Worm (Caenorhabditis elegans): Measurements from ENCODE around the gene icl-1.
A peak's percentile ranks its signal among the peaks of the same experiment; 100 is the strongest.

icl-1 gene

DNA sequence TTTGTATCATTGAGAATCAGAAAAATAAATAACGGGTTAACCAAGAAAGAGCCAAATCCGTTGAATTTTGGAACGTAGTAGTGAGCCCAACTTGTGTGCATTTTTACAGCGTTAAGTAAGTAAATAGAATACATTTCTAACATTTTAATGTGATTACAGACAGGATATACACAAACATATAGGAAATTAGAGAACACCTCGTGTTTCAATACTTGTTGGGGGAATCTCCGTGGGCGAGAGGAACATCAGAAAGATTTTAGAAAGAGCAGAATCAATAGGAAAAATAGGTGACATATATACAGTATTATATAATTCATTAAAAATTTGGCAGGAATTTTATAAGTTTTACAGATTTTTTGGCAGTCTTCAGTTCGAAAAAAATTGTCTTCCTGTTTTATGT, 11.0 kb upstream of the icl-1 start, which contains the start of gene srj-24:
TSS of gene srj-24 (minus strand) at position 101 of the 400 bp plus-strand sequence.
- no peak for TF ChIP-seq nhr-23 (tag; optimal IDR thresholded peaks at IDR 0.05)
- no peak for TF ChIP-seq mbf-1 (tag; optimal IDR thresholded peaks at IDR 0.05)
- no peak for TF ChIP-seq sma-3 (GFP tag; optimal IDR thresholded peaks at IDR 0.05)
- no peak for TF ChIP-seq unc-62 (GFP tag; optimal IDR thresholded peaks at IDR 0.05)
- no peak for TF ChIP-seq C34F6.9 (tag; optimal IDR thresholded peaks at IDR 0.05)
- no peak for TF ChIP-seq egl-27 (tag; optimal IDR thresholded peaks at IDR 0.05)
- no peak for TF ChIP-seq snpc-4 (tag; optimal IDR thresholded peaks at IDR 0.05)
- TF ChIP-seq alr-1 (tag; optimal IDR thresholded peaks at IDR 0.05), result no peak
- no peak for TF ChIP-seq nhr-129 (tag; optimal IDR thresholded peaks at IDR 0.05)
- no peak for TF ChIP-seq ztf-1 (GFP tag; conservative IDR thresholded peaks at IDR 0.05)

DNA sequence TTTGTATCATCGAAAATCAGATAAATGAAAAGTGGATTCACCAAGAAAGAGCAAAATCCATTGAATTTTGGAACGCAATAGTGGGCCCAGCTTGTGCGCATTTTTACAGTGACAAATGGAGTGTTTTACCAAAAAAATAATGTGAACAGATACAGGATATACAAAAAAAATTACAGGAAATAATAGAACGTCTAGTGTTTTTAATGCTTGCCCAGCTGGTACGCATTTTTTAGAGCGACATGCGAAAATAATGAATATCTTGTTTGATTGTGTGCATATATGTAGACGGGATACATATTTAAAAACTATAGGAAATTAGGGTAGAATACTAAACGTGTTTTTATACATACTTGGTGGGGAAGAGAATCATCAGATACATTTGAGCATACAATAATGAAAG, 8.4 kb upstream of the icl-1 start, which contains the start of gene srj-25:
TSS of gene srj-25 (minus strand) at position 101 of the 400 bp plus-strand sequence.
- TF ChIP-seq nhr-237 (tag; optimal IDR thresholded peaks at IDR 0.05) (no peak), nhr-25 (tag; optimal IDR thresholded peaks at IDR 0.05) (no peak), ceh-82 (tag; optimal IDR thresholded peaks at IDR 0.05) (no peak), nhr-10 (tag; optimal IDR thresholded peaks at IDR 0.05) (no peak), crh-2 (tag; optimal IDR thresholded peaks at IDR 0.05) (no peak), R02D3.7 (tag; optimal IDR thresholded peaks at IDR 0.05) (no peak), nhr-129 (tag; optimal IDR thresholded peaks at IDR 0.05) (no peak), nhr-77 (tag; optimal IDR thresholded peaks at IDR 0.05) (no peak), sma-3 (GFP tag; optimal IDR thresholded peaks at IDR 0.05) (no peak), dmd-4 (tag; optimal IDR thresholded peaks at IDR 0.05) (no peak), Y55F3AM.14 (GFP tag; optimal IDR thresholded peaks at IDR 0.05) (no peak), unc-62 (GFP tag; optimal IDR thresholded peaks at IDR 0.05) (no peak), peb-1 (tag; optimal IDR thresholded peaks at IDR 0.05) (no peak), ztf-4 (tag; optimal IDR thresholded peaks at IDR 0.05) (no peak), ztf-1 (GFP tag; conservative IDR thresholded peaks at IDR 0.05) (no peak), C34F6.9 (tag; optimal IDR thresholded peaks at IDR 0.05) (no peak), skn-1 (tag; optimal IDR thresholded peaks at IDR 0.05) (no peak)

DNA sequence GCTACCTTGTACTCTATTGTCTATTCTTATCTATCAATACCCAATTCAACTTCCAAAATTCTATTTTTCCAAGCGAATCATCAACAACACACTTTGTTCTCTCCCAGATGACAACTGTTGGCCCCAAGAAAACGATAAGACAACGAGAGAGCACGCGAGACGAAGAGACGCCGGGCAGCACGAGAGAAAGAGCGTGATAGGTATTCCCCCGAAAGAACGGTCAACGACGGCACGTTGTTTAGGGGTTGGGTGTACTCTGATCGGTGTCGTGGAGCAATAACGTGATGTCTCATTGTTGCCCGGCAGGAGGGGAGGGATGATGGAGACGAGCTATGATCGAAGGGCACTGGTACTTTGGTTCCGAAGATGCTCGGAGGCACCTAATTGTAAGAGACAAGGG, 3.5 kb upstream of the icl-1 start:
- TF ChIP-seq unc-62 (GFP tag; optimal IDR thresholded peaks at IDR 0.05) (peak; percentile 11), mab-5 (tag; optimal IDR thresholded peaks at IDR 0.05) (peak; percentile 62), lin-13 (GFP tag; optimal IDR thresholded peaks at IDR 0.05) (peak; percentile 33), ztf-4 (tag; optimal IDR thresholded peaks at IDR 0.05) (peak; percentile 89), fos-1 (tag; optimal IDR thresholded peaks at IDR 0.05) (peak; percentile 83), ZK546.5 (tag; optimal IDR thresholded peaks at IDR 0.05) (no peak), mbf-1 (tag; optimal IDR thresholded peaks at IDR 0.05) (no peak), nhr-25 (tag; optimal IDR thresholded peaks at IDR 0.05) (peak; percentile 85), nhr-6 (tag; optimal IDR thresholded peaks at IDR 0.05) (peak; percentile 49), peb-1 (tag; optimal IDR thresholded peaks at IDR 0.05) (no peak), ztf-1 (GFP tag; conservative IDR thresholded peaks at IDR 0.05) (no peak), ama-1 (optimal IDR thresholded peaks at IDR 0.05) (peak; percentile 82), lsy-2 (tag; optimal IDR thresholded peaks at IDR 0.05) (peak in 1 of 2 experiments; percentile 80), ceh-16 (tag; optimal IDR thresholded peaks at IDR 0.05) (no peak), nhr-77 (tag; optimal IDR thresholded peaks at IDR 0.05) (peak; percentile 39), blmp-1 (tag; optimal IDR thresholded peaks at IDR 0.05; ENCODE audit: insufficient read depth) (peak; percentile 14), Y55F3AM.14 (GFP tag; optimal IDR thresholded peaks at IDR 0.05) (peak; percentile 94), F13H6.1 (tag; optimal IDR thresholded peaks at IDR 0.05) (peak; percentile 97), nhr-21 (tag; optimal IDR thresholded peaks at IDR 0.05) (peak; percentile 95), sma-9 (GFP tag; optimal IDR thresholded peaks at IDR 0.05) (peak; percentile 99), sma-9 (tag; optimal IDR thresholded peaks at IDR 0.05) (peak; percentile 46), gmeb-1 (tag; optimal IDR thresholded peaks at IDR 0.05) (peak; percentile 82), sma-3 (GFP tag; optimal IDR thresholded peaks at IDR 0.05) (peak; percentile 97), lin-39 (tag; optimal IDR thresholded peaks at IDR 0.05) (no peak), snpc-4 (tag; optimal IDR thresholded peaks at IDR 0.05) (peak; percentile 42), crh-2 (tag; optimal IDR thresholded peaks at IDR 0.05) (peak; percentile 94), mdl-1 (tag; optimal IDR thresholded peaks at IDR 0.05) (peak; percentile 97 to 98), nhr-129 (tag; optimal IDR thresholded peaks at IDR 0.05) (peak; percentile 96), lin-11 (tag; optimal IDR thresholded peaks at IDR 0.05) (no peak), C34F6.9 (tag; optimal IDR thresholded peaks at IDR 0.05) (peak; percentile 51), egl-27 (tag; optimal IDR thresholded peaks at IDR 0.05) (peak; percentile 74), nhr-10 (tag; optimal IDR thresholded peaks at IDR 0.05) (peak; percentile 13), sem-4 (tag; optimal IDR thresholded peaks at IDR 0.05) (peak; percentile 48)
